Fruit fly (Drosophila melanogaster): Measurements from ENCODE around the gene mRpL11.

mRpL11 gene

dm6 chr3R:14477085-14477762, 34.4 kb upstream of the mRpL11 start:
- TF ChIP-seq CG17801 (GFP tag; optimal IDR thresholded peaks at IDR 0.05; ENCODE audit: partially characterized antibody), result no peak

dm6 chr3R:14477877-14478437, 33.7 kb upstream of the mRpL11 start:
- TF ChIP-seq CG17801 (GFP tag; optimal IDR thresholded peaks at IDR 0.05; ENCODE audit: partially characterized antibody), result no peak

- no peak for TF ChIP-seq CG17801 (GFP tag; optimal IDR thresholded peaks at IDR 0.05; ENCODE audit: partially characterized antibody)
Observed at dm6 chr3R:14478438-14479033, 33.1 kb upstream of the mRpL11 start.

dm6 chr3R:14479623-14480194, 31.9 kb upstream of the mRpL11 start:
- TF ChIP-seq CG17801 (GFP tag; optimal IDR thresholded peaks at IDR 0.05; ENCODE audit: partially characterized antibody), result no peak

dm6 chr3R:14481569-14481968, 30.1 kb upstream of the mRpL11 start, which contains the start of gene cv-c:
Gene cv-c (minus strand): TSS chr3R:14481713.
- TF ChIP-seq CG17801 (GFP tag; optimal IDR thresholded peaks at IDR 0.05; ENCODE audit: partially characterized antibody), result peak; percentile 32

dm6 chr3R:14481977-14482376, 29.7 kb upstream of the mRpL11 start:
- TF ChIP-seq CG17801 (GFP tag; optimal IDR thresholded peaks at IDR 0.05; ENCODE audit: partially characterized antibody), result no peak

dm6 chr3R:14482986-14483385, 28.7 kb upstream of the mRpL11 start:
- no peak for TF ChIP-seq CG17801 (GFP tag; optimal IDR thresholded peaks at IDR 0.05; ENCODE audit: partially characterized antibody)

- no peak for TF ChIP-seq CG17801 (GFP tag; optimal IDR thresholded peaks at IDR 0.05; ENCODE audit: partially characterized antibody)
Observed at dm6 chr3R:14484533-14485267, 26.9 kb upstream of the mRpL11 start.

- no peak for TF ChIP-seq CG17801 (GFP tag; optimal IDR thresholded peaks at IDR 0.05; ENCODE audit: partially characterized antibody)
Observed at dm6 chr3R:14486469-14486868, 25.2 kb upstream of the mRpL11 start.

- no peak for TF ChIP-seq CG17801 (GFP tag; optimal IDR thresholded peaks at IDR 0.05; ENCODE audit: partially characterized antibody)
Observed at dm6 chr3R:14492287-14492889, 19.2 kb upstream of the mRpL11 start.

- TF ChIP-seq CG17801 (GFP tag; optimal IDR thresholded peaks at IDR 0.05; ENCODE audit: partially characterized antibody), result no peak
Observed at dm6 chr3R:14493936-14494335, 17.7 kb upstream of the mRpL11 start.

dm6 chr3R:14496385-14496784, 15.3 kb upstream of the mRpL11 start:
- no peak for TF ChIP-seq CG17801 (GFP tag; optimal IDR thresholded peaks at IDR 0.05; ENCODE audit: partially characterized antibody)

- TF ChIP-seq CG17801 (GFP tag; optimal IDR thresholded peaks at IDR 0.05; ENCODE audit: partially characterized antibody), result no peak
Observed at dm6 chr3R:14498072-14498471, 13.6 kb upstream of the mRpL11 start.

- TF ChIP-seq CG17801 (GFP tag; optimal IDR thresholded peaks at IDR 0.05; ENCODE audit: partially characterized antibody), result no peak
Observed at dm6 chr3R:14505120-14505519, 6.5 kb upstream of the mRpL11 start.

dm6 chr3R:14513420-14513819, 1.8 kb downstream of the mRpL11 start, which contains the start of gene CG8461:
Gene CG8461 (minus strand): TSS chr3R:14513637.
- peak; percentile 23 for TF ChIP-seq CG17801 (GFP tag; optimal IDR thresholded peaks at IDR 0.05; ENCODE audit: partially characterized antibody)
